Worm (Caenorhabditis elegans): ENCODE measurements around the gene Y39F10A.3.

- TF ChIP-seq ztf-16 (tag; optimal IDR thresholded peaks at IDR 0.05) (no peak), ceh-14 (tag; optimal IDR thresholded peaks at IDR 0.05) (no peak), elt-2 (tag; optimal IDR thresholded peaks at IDR 0.05) (no peak), pqm-1 (tag; optimal IDR thresholded peaks at IDR 0.05) (no peak), pag-3 (tag; optimal IDR thresholded peaks at IDR 0.05; ENCODE audit: borderline replicate concordance) (no peak), pha-4 (tag; optimal IDR thresholded peaks at IDR 0.05) (no peak)
Measured at ce11 chrII:740808-741207, 42.0 kb downstream of the Y39F10A.3 start, which contains the start of gene fbxc-48.

Data from whole organism, late embryonic.